Fruit fly (Drosophila melanogaster): ENCODE results near the gene CG12539.
A peak's percentile ranks its signal among the peaks of the same experiment; 100 is the strongest.

The CG12539 gene

dm6 chrX:14857883-14858282 is 13.3 kb upstream of the CG12539 start (continued):
- TF ChIP-seq CG6163 (GFP tag; IDR thresholded peaks at IDR 0.05) (0 out of 3 replicates have a peak, but pooled peaks have one; percentile 48), CG3032 (tag; optimal IDR thresholded peaks at IDR 0.05) (no peak), CG34406 (GFP tag; optimal IDR thresholded peaks at IDR 0.05) (no peak), fd59A (GFP tag; optimal IDR thresholded peaks at IDR 0.05) (no peak), Lpt (GFP tag; optimal IDR thresholded peaks at IDR 0.05) (no peak), OdsH (GFP tag; optimal IDR thresholded peaks at IDR 0.05) (peak; percentile 18), Eip75B (GFP tag; optimal IDR thresholded peaks at IDR 0.05) (no peak), Gug (GFP tag; IDR thresholded peaks at IDR 0.05) (no peak), lz (GFP tag; optimal IDR thresholded peaks at IDR 0.05) (no peak), Eip78C (GFP tag) (peak; percentile 44), Sox102F (GFP tag; optimal IDR thresholded peaks at IDR 0.05) (peak; percentile 6), CG8319 (GFP tag; optimal IDR thresholded peaks at IDR 0.05) (no peak), Hr38 (GFP tag; optimal IDR thresholded peaks at IDR 0.05) (no peak), svp (GFP tag) (no peak), CG1621 (tag; optimal IDR thresholded peaks at IDR 0.05) (no peak), CG6854 (GFP tag; optimal IDR thresholded peaks at IDR 0.05) (no peak), Smox (GFP tag; optimal IDR thresholded peaks at IDR 0.05) (no peak), CG32006 (GFP tag; optimal IDR thresholded peaks at IDR 0.05) (peak; percentile 34), Ets21C (GFP tag; optimal IDR thresholded peaks at IDR 0.05) (no peak)

DNA sequence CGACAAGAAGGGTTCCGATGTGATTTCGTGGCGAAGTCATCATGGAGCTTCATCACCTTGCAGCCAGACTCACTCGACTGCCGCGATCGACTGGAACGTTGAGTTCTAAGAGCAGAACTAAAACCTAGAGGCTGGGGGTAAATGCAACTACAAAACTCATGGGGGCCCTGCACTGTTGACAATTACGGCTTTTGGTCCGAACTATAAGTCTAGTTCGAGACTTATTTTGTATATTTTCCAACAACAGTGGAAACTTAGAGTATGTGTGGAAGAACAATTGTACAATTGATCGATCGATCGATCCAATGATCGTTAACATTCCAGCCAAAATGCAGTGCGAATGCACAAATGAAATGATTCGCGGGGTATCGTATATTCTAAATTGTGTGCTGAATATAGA is 11.7 kb upstream of the CG12539 start, which contains the start of gene CG9519:
Gene CG9519, minus strand, starts transcription at position 101 of the 400 bp plus-strand sequence.
- TF ChIP-seq ss (GFP tag; optimal IDR thresholded peaks at IDR 0.05), result no peak
- no peak for TF ChIP-seq OdsH (GFP tag; optimal IDR thresholded peaks at IDR 0.05)
- TF ChIP-seq CG34406 (GFP tag; optimal IDR thresholded peaks at IDR 0.05), result no peak
- TF ChIP-seq svp (GFP tag), result no peak
- TF ChIP-seq CG6854 (GFP tag; optimal IDR thresholded peaks at IDR 0.05), result no peak

DNA sequence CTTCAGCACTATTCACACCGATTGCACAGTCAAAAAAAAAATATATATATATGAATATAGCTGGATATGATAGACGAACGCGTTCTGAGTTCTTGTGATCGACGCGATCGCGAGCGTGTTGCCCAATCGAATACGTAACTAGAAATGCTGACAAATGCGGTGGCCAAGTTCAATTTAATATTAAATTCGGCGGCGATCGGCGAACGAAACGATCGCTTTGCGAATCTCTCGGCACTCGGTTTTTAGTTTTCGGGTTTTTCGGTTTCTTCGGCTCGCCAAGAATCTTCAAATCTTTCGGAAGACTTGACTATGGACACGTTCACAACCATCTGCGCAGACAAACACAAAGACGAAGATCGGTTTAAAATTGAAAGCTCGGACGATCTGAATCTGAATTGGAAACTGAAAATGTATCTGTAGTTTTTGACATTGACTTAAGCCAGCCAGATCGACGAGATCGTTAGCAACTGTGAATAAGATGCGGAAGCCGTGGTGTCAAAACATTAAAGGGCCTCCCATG is 8.7 kb upstream of the CG12539 start, which contains the start of gene CG9521:
Gene CG9521, minus strand, starts transcription at position 117 of the 520 bp plus-strand sequence.
- TF ChIP-seq pdm3 (GFP tag; optimal IDR thresholded peaks at IDR 0.05) (no peak), spab (GFP tag; optimal IDR thresholded peaks at IDR 0.05) (no peak)

DNA sequence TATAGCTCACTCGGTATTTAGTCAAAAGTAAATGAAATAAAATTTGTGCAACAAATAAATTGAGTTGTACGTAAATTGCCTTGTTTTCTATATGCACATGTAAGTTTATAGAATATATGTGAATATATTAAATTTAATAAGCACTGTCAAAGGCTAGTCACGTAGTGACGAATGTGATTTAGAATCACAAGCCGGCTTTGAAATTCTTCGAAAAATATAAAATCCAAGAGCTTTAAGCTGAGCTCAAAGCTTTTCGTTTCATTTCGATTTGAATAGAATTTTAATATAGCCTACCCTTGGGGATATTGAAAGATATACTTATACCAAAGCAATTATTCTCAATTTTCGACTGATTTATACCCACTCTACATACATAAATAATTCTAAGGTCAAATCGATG is 5.5 kb upstream of the CG12539 start:
- no peak for TF ChIP-seq net (GFP tag; optimal IDR thresholded peaks at IDR 0.05)
- no peak for TF ChIP-seq Blimp-1 (GFP tag; optimal IDR thresholded peaks at IDR 0.05)
- TF ChIP-seq Sox15 (GFP tag; optimal IDR thresholded peaks at IDR 0.05), result no peak
- TF ChIP-seq CG8119 (GFP tag; IDR thresholded peaks at IDR 0.05), result no peak
- no peak for TF ChIP-seq OdsH (GFP tag; optimal IDR thresholded peaks at IDR 0.05)
- no peak for TF ChIP-seq Lpt (GFP tag; optimal IDR thresholded peaks at IDR 0.05)
- TF ChIP-seq CG6163 (GFP tag; IDR thresholded peaks at IDR 0.05), result no peak
- no peak for TF ChIP-seq CG11762 (GFP tag; optimal IDR thresholded peaks at IDR 0.05; ENCODE audit: insufficient read depth)
- no peak for TF ChIP-seq Gug (GFP tag; IDR thresholded peaks at IDR 0.05)
- TF ChIP-seq Ets96B (tag; optimal IDR thresholded peaks at IDR 0.05), result no peak

DNA sequence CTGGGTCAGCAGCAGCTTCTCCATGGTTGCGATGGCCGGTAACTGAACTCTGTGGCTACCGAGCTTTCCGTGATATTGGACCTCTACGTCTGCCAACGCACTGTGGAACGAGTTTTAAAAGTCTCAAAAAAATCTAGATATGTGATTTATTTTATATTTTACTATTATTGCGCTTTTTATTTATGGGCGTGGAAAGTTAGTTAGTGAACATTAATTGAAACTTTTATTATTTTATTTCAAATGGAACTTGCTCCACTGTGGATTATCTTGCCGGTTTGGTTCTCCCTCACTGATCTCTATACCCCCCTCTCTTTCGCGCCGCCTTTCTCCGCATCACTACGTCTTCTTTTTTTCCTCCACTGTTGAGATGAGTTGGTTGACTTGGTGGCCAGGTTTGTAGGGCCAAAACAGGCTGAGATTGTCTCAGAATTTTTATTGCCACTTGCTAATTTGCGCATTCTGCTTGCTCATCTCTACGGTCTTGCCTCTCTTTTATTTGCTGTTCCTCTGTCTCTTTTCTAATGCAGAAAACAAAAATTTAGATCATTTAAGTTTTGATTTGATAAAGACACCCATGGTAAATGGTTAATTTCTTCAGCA is 4.3 kb upstream of the CG12539 start, which contains the start of gene CG9522:
Gene CG9522, minus strand, starts transcription at position 54 of the 600 bp plus-strand sequence.
- TF ChIP-seq dsx (GFP tag; optimal IDR thresholded peaks at IDR 0.05; ENCODE audit: poor library complexity, severe bottlenecking) (peak; percentile 81), CG10669 (GFP tag; optimal IDR thresholded peaks at IDR 0.05) (peak; percentile 78), Ets96B (tag; optimal IDR thresholded peaks at IDR 0.05) (peak; percentile 85), Hr4 (GFP tag; optimal IDR thresholded peaks at IDR 0.05) (peak; percentile 85), Sox102F (GFP tag; optimal IDR thresholded peaks at IDR 0.05) (peak; percentile 79), salr (GFP tag; optimal IDR thresholded peaks at IDR 0.05) (peak; percentile 52 to 85), Eip93F (GFP tag; optimal IDR thresholded peaks at IDR 0.05) (no peak), CG34406 (GFP tag; optimal IDR thresholded peaks at IDR 0.05) (peak; percentile 80), pdm3 (GFP tag; optimal IDR thresholded peaks at IDR 0.05) (peak; percentile 86), Blimp-1 (GFP tag; optimal IDR thresholded peaks at IDR 0.05) (peak; percentile 21), Ets21C (GFP tag; optimal IDR thresholded peaks at IDR 0.05) (peak; percentile 53), CG6163 (GFP tag; IDR thresholded peaks at IDR 0.05) (peak; percentile 95), esn (GFP tag; optimal IDR thresholded peaks at IDR 0.05) (peak; percentile 84), acj6 (GFP tag; optimal IDR thresholded peaks at IDR 0.05) (peak; percentile 89), CG3032 (tag; optimal IDR thresholded peaks at IDR 0.05) (peak; percentile 75), CG8319 (GFP tag; optimal IDR thresholded peaks at IDR 0.05) (peak; percentile 76), CG11294 (GFP tag; IDR thresholded peaks at IDR 0.05) (peak; percentile 66), fd85E (GFP tag; optimal IDR thresholded peaks at IDR 0.05) (peak; percentile 11), lz (GFP tag; optimal IDR thresholded peaks at IDR 0.05) (peak; percentile 79), achi (GFP tag; optimal IDR thresholded peaks at IDR 0.05) (peak; percentile 91), Lpt (GFP tag; optimal IDR thresholded peaks at IDR 0.05) (peak; percentile 87), CG1621 (tag; optimal IDR thresholded peaks at IDR 0.05) (peak; percentile 78), CG31627 (GFP tag; optimal IDR thresholded peaks at IDR 0.05) (peak; percentile 67), CG15336 (GFP tag; IDR thresholded peaks at IDR 0.05) (peak; percentile 92)

Measured in whole organism, prepupa.